Worm (Caenorhabditis elegans) whole organism, early embryonic: ENCODE measurements around the gene unc-112.

Experiments used
- B0310.2 ChIP-seq: sonication (generic microtip); optimal IDR thresholded peaks from 2 replicates; lab custom pipeline; 2016; ENCODE audit warnings: mild to moderate bottlenecking, missing genetic modification characterization, missing compliant biosample characterization
- F13C5.2 ChIP-seq: sonication (generic microtip); optimal IDR thresholded peaks from 2 replicates; lab custom pipeline; 2017; ENCODE audit warnings: mild to moderate bottlenecking, missing genetic modification characterization, inconsistent platforms, missing compliant biosample characterization
- aly-1 ChIP-seq: sonication (generic microtip); optimal IDR thresholded peaks from 2 replicates; lab custom pipeline; 2016; ENCODE audit warnings: missing genetic modification characterization, missing compliant biosample characterization
- ama-1 ChIP-seq: fragments of 150-350 bp; optimal IDR thresholded peaks from 2 replicates; lab custom pipeline; 2014
- ceh-13 ChIP-seq: fragments of 200-800 bp; sonication (Bioruptor generic); optimal IDR thresholded peaks from 2 replicates; lab custom pipeline; 2018; ENCODE audit warnings: mild to moderate bottlenecking, missing genetic modification characterization, missing compliant biosample characterization
- ceh-36 ChIP-seq: sonication (generic microtip); optimal IDR thresholded peaks from 2 replicates; lab custom pipeline; 2016; ENCODE audit warnings: missing genetic modification characterization, inconsistent platforms, missing compliant biosample characterization
- ets-7 ChIP-seq: sonication (generic microtip); optimal IDR thresholded peaks from 2 replicates; lab custom pipeline; 2016; ENCODE audit warnings: missing genotype, missing genetic modification characterization, missing compliant biosample characterization
- flt-1 ChIP-seq: fragments of 200-800 bp; sonication (Bioruptor generic); IDR thresholded peaks from 2 replicates; pipeline ENCODE4 v1.3.6; 2022; ENCODE audit warnings: missing genetic modification characterization, missing compliant biosample characterization
- hmbx-1 ChIP-seq: sonication (generic microtip); optimal IDR thresholded peaks from 2 replicates; lab custom pipeline; 2016; ENCODE audit warnings: mild to moderate bottlenecking, missing genetic modification characterization, missing compliant biosample characterization
- hmg-4 ChIP-seq: fragments of 200-800 bp; sonication (Bioruptor generic); optimal IDR thresholded peaks from 2 replicates; lab custom pipeline; 2018; ENCODE audit warnings: mild to moderate bottlenecking, missing genetic modification characterization, missing compliant biosample characterization
- hnd-1 ChIP-seq: sonication (generic microtip); optimal IDR thresholded peaks from 2 replicates; lab custom pipeline; 2016; ENCODE audit warnings: missing genetic modification characterization, missing compliant biosample characterization
- pes-1 ChIP-seq: fragments of 200-800 bp; sonication (Bioruptor generic); IDR thresholded peaks from 2 replicates; pipeline ENCODE4 v1.3.6; 2022; ENCODE audit warnings: missing genetic modification reagents, missing genetic modification characterization, missing compliant biosample characterization
- scrt-1 ChIP-seq: fragments of 200-800 bp; sonication (Bioruptor generic); IDR thresholded peaks from 2 replicates; pipeline ENCODE4 v1.3.6; 2022; ENCODE audit warnings: missing genetic modification characterization, missing compliant biosample characterization
- sea-1 ChIP-seq: fragments of 200-800 bp; sonication (Bioruptor generic); conservative IDR thresholded peaks from 2 replicates; pipeline ENCODE4 v1.3.6; 2022; ENCODE audit warnings: missing genetic modification characterization, missing compliant biosample characterization
- tbx-11 ChIP-seq: fragments of 200-800 bp; sonication (Bioruptor generic); IDR thresholded peaks from 2 replicates; pipeline ENCODE4 v1.3.6; 2022; ENCODE audit warnings: missing genetic modification characterization, missing compliant biosample characterization
- tbx-37 ChIP-seq: fragments of 200-800 bp; sonication (Bioruptor generic); conservative IDR thresholded peaks from 2 replicates; pipeline ENCODE4 v1.3.6; 2022; ENCODE audit warnings: missing genetic modification reagents, missing genetic modification characterization, missing compliant biosample characterization
- tra-4 ChIP-seq: sonication (generic microtip); optimal IDR thresholded peaks from 2 replicates; lab custom pipeline; 2017; ENCODE audit warnings: missing genetic modification characterization, missing compliant biosample characterization

Gene unc-112

DNA sequence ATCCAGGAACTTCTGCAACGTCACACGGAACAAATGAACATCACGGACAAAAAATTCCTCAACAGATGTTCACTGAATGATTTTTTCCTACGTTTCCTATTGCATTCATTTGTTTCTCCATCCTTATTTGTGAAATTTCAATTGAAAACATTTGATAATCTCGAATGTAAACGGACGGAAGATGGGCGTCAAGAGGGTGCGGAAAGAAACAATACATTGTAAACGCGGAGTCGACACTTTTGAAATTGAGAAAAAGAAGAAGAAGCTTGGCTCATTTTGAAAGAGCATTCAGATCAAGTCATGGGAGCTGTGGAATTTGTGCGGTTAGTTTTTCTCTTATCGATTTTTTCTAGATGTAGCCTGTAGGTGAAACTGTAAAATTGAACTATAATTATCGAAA, 33.4 kb downstream of the unc-112 start, which contains the start of gene C47E8.9:
Gene C47E8.9 (plus strand): TSS at position 301 of the 400 bp plus-strand sequence.
- TF ChIP-seq ets-7 (tag; lab: Kevin White, UChicago) (no peak), ceh-13 (no peak), aly-1 (no peak), B0310.2 (tag; lab: Kevin White, UChicago) (no peak), ceh-36 (tag; lab: Kevin White, UChicago) (no peak), hmbx-1 (no peak), flt-1 (GFP tag; lab: Robert Waterston, UW) (no peak)

DNA sequence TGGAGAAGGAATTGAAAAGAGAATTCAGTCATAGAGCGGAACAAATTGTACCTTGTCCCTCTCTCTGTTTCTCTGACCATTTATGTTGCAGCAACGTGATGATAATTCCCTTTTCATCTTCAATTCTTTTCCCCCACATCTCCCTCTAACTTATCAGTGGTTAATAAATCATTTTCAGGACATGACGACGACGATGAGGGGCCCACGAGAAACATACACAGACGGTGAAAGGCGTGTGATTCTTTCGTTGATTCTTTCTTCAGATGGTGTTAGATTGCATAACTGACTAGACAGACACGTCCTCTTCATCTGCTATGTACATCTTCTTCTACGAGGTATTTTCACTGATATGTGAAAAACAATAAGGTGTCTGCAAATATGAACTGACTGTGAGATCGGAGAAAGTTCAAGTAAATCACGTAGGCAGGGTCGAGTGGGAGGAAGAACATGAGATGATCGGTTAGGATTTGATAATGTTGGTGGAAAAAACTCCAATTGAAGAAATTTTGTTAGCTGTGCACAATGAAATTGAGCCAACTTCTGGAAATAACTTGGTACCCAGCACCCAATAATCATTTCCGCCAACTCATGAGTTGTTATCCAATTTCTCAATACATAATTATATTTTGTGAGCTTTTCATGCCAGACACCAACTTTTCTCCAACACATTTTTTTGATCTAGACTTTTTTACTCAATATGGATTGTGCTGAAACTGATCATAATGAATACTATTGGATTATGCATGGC, 35.7 kb downstream of the unc-112 start, which contains the start of gene srh-17:
Gene srh-17 (plus strand): TSS at position 698 of the 748 bp plus-strand sequence.
- no peak for TF ChIP-seq aly-1

DNA sequence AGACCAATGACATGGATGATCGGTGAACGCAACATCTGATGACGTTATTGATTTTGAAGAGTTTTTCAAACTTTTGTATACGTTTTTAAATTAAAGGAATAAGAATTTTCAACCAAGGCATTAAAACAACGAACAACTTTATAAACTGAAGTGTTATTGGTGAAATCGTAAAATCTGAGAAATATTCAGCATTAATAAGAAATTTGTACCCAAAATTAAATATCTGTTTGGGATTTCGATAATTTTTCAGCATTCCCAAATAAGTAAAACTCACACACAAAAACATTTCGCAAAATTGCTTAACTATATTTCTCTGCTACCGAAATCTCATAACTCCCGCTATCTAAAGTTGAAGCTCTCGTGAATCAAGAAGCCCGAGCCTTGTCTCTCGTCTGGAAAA, 36.9 kb downstream of the unc-112 start:
- TF ChIP-seq scrt-1 (no peak), sea-1 (GFP tag; lab: Robert Waterston, UW) (no peak), hmg-4 (GFP tag; lab: Kevin White, UChicago) (no peak), tbx-11 (GFP tag; lab: Robert Waterston, UW) (no peak), hnd-1 (tag; lab: Kevin White, UChicago) (no peak), tra-4 (tag; lab: Kevin White, UChicago) (no peak), ets-7 (tag; lab: Kevin White, UChicago) (no peak), ceh-36 (tag; lab: Kevin White, UChicago) (no peak), ama-1 (no peak), ceh-13 (no peak), aly-1 (no peak), F13C5.2 (tag; lab: Kevin White, UChicago) (no peak), pes-1 (GFP tag; lab: Robert Waterston, UW) (no peak), tbx-37 (GFP tag; lab: Robert Waterston, UW) (no peak), flt-1 (GFP tag; lab: Robert Waterston, UW) (no peak)

DNA sequence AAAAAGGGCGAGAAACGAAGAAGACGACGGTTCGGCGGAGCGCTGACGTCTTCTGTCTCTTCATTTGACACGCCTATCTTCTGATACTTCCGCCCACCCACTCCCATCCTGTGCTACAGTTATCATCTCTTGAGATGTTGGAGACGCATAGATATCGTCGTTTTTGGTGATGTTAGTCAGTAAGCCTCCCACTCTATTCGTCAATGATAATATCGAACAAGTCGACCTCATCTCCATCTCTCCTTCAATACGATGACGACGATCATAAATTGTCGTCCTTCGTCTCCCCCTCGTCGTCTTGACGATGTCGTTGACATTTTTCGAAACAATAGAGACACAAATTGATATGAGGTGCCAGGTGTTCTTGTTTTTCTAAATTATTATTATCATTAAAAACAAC, 38.3 kb downstream of the unc-112 start, which contains the start of gene slc-25A29:
Gene slc-25A29 (minus strand): TSS at position 45 of the 400 bp plus-strand sequence.
- TF ChIP-seq tra-4 (tag; lab: Kevin White, UChicago) = no peak
- no peak for TF ChIP-seq B0310.2 (tag; lab: Kevin White, UChicago)
- no peak for TF ChIP-seq aly-1
- TF ChIP-seq hmg-4 (GFP tag; lab: Kevin White, UChicago) = no peak
- TF ChIP-seq sea-1 (GFP tag; lab: Robert Waterston, UW) = no peak
- TF ChIP-seq F13C5.2 (tag; lab: Kevin White, UChicago) = no peak
- no peak for TF ChIP-seq scrt-1
- no peak for TF ChIP-seq tbx-37 (GFP tag; lab: Robert Waterston, UW)
- no peak for TF ChIP-seq hnd-1 (tag; lab: Kevin White, UChicago)
- TF ChIP-seq ceh-13 = no peak
- no peak for TF ChIP-seq flt-1 (GFP tag; lab: Robert Waterston, UW)
- TF ChIP-seq ama-1 = no peak

DNA sequence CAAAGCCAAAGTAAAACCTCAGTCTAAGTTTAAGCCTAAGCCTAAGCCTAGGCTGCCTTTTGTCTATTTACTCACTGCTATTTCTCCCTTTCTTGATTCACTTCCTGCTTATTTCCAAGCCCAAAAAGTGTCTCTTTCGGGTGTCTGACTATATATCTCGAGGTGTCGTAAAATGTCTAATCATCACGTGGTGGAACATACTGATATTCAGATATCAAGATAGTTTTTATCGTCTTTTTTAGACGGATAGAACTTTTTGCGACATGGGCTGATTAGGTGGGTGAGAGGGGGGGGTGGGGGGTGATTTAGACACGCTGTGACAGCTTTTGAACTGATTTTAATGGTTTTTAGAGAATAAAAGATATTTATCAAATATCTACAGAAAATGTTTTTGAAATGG, 39.5 kb downstream of the unc-112 start:
- TF ChIP-seq aly-1 (no peak), sea-1 (GFP tag; lab: Robert Waterston, UW) (no peak), B0310.2 (tag; lab: Kevin White, UChicago) (no peak), ama-1 (no peak), hnd-1 (tag; lab: Kevin White, UChicago) (no peak), F13C5.2 (tag; lab: Kevin White, UChicago) (no peak), scrt-1 (no peak), ceh-36 (tag; lab: Kevin White, UChicago) (no peak), hmg-4 (GFP tag; lab: Kevin White, UChicago) (no peak), tbx-37 (GFP tag; lab: Robert Waterston, UW) (no peak), ceh-13 (no peak), hmbx-1 (no peak), ets-7 (tag; lab: Kevin White, UChicago) (no peak), tra-4 (tag; lab: Kevin White, UChicago) (no peak), flt-1 (GFP tag; lab: Robert Waterston, UW) (no peak)

DNA sequence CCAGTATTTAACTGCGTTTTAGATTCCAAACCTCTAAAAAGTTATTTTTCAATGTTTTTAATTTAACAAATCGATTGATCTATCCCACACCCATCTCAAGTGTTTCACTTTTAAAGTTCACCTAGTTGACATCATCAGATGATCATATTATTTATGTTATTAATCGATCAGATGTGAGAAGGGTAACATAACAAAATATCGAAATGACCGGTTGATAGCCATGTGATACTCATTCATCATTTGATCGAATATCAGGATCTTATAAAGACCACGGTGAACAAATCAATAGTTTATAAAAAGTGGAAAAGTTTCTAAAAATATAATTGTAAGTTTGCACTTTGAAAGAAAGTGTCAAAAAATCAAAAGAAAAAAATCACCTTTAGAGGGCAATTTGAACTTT, 40.8 kb downstream of the unc-112 start:
- no peak for TF ChIP-seq ama-1
- no peak for TF ChIP-seq tra-4 (tag; lab: Kevin White, UChicago)
- TF ChIP-seq B0310.2 (tag; lab: Kevin White, UChicago) = no peak
- TF ChIP-seq hmg-4 (GFP tag; lab: Kevin White, UChicago) = no peak
- TF ChIP-seq ets-7 (tag; lab: Kevin White, UChicago) = no peak
- TF ChIP-seq hnd-1 (tag; lab: Kevin White, UChicago) = no peak
- TF ChIP-seq tbx-37 (GFP tag; lab: Robert Waterston, UW) = no peak
- TF ChIP-seq ceh-13 = no peak

DNA sequence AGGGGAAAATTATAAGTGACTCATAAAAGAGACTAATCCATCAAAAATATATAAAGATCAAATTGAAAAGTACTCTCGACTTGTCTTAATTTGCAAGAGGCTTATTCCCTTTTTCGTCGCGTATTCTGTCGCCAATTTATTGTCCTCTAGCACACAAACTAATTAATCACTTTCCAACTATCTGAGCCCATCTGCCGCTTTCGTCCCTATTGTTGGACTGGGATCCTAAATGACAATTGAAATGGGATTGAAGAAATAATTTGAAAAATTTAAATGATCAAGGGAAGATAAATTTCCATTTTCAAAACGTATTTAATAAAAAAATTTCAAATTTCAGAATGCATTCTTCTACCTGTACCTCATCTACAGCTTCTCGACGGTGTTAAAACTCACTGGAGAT, 45.8 kb downstream of the unc-112 start:
- TF ChIP-seq tbx-37 (GFP tag; lab: Robert Waterston, UW) (no peak), hnd-1 (tag; lab: Kevin White, UChicago) (no peak), tra-4 (tag; lab: Kevin White, UChicago) (no peak), F13C5.2 (tag; lab: Kevin White, UChicago) (no peak), sea-1 (GFP tag; lab: Robert Waterston, UW) (no peak)

DNA sequence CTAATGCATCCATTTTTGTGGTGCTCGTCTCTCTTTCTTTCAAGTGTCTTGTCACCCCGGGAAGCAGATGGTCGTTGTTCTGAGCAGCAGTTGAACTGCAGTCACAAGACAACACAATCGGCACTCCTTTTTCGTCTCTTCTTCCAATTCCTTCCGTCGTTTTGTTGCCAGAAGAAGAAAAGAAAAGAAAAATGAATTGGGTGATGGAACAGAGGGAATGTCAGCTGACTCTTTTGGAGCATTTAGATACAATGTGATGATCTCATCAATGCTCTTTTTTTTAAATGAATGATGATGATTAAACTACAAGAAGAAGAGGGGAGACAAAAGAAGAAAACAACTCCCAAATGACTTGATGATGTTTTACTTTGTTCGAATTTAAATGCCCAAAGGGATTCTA, 46.5 kb downstream of the unc-112 start:
- TF ChIP-seq tbx-11 (GFP tag; lab: Robert Waterston, UW) = no peak
- no peak for TF ChIP-seq flt-1 (GFP tag; lab: Robert Waterston, UW)
- no peak for TF ChIP-seq hmg-4 (GFP tag; lab: Kevin White, UChicago)
- TF ChIP-seq tbx-37 (GFP tag; lab: Robert Waterston, UW) = no peak
- TF ChIP-seq ets-7 (tag; lab: Kevin White, UChicago) = no peak
- no peak for TF ChIP-seq scrt-1
- no peak for TF ChIP-seq pes-1 (GFP tag; lab: Robert Waterston, UW)
- no peak for TF ChIP-seq hmbx-1
- no peak for TF ChIP-seq sea-1 (GFP tag; lab: Robert Waterston, UW)
- TF ChIP-seq hnd-1 (tag; lab: Kevin White, UChicago) = no peak
- no peak for TF ChIP-seq F13C5.2 (tag; lab: Kevin White, UChicago)
- TF ChIP-seq tra-4 (tag; lab: Kevin White, UChicago) = no peak
- no peak for TF ChIP-seq B0310.2 (tag; lab: Kevin White, UChicago)
- TF ChIP-seq ceh-13 = no peak
- TF ChIP-seq ceh-36 (tag; lab: Kevin White, UChicago) = no peak
- no peak for TF ChIP-seq ama-1
- TF ChIP-seq aly-1 = no peak
